Worm (Caenorhabditis elegans) whole organism, L3 larva: ENCODE measurements around the gene rbm-17.
A peak's percentile ranks its signal among the peaks of the same experiment; 100 is the strongest.

Experiments used
- aly-2 ChIP-seq: fragments of 150-350 bp; optimal IDR thresholded peaks from 2 replicates; lab custom pipeline; 2014; ENCODE audit warnings: missing biosample characterization, missing genetic modification characterization
- ama-1 ChIP-seq: fragments of 150-350 bp; optimal IDR thresholded peaks from 2 replicates; lab custom pipeline; 2018
- ceh-28 ChIP-seq: fragments of 150-350 bp; optimal IDR thresholded peaks from 2 replicates; lab custom pipeline; 2014; ENCODE audit warnings: missing biosample characterization, missing genetic modification reagents, missing genetic modification characterization
- ceh-9 ChIP-seq: sonication (generic microtip); optimal IDR thresholded peaks from 2 replicates; lab custom pipeline; 2018; ENCODE audit warnings: missing biosample characterization, missing genetic modification characterization
- egl-5 ChIP-seq: fragments of 150-350 bp; optimal IDR thresholded peaks from 2 replicates; lab custom pipeline; 2017; ENCODE audit warnings: missing biosample characterization, missing genetic modification reagents, missing genetic modification characterization, inconsistent platforms
- elt-1 ChIP-seq: fragments of 150-350 bp; optimal IDR thresholded peaks from 2 replicates; lab custom pipeline; 2014; ENCODE audit warnings: missing biosample characterization, missing genetic modification characterization
- elt-2 ChIP-seq: sonication (generic microtip); optimal IDR thresholded peaks from 2 replicates; lab custom pipeline; 2016; ENCODE audit warnings: missing genetic modification reagents, mild to moderate bottlenecking, missing genetic modification characterization, missing compliant biosample characterization
- elt-3 ChIP-seq, 3 experiments: fragments of 150-350 bp in 1 of 3; sonication (generic microtip) in 2 of 3; optimal IDR thresholded peaks; 2 replicates in 2 of 3; 4 replicates in 1 of 3; lab custom pipeline; 2014 to 2017; ENCODE audit warnings: missing biosample characterization in 3 of 3, missing genetic modification characterization in 3 of 3
- eor-1 ChIP-seq, 2 experiments: fragments of 150-350 bp; optimal IDR thresholded peaks; 2 replicates each; lab custom pipeline; 2014 to 2018; ENCODE audit warnings: missing biosample characterization in 2 of 2, missing genetic modification characterization in 2 of 2
- fkh-10 ChIP-seq: sonication (generic microtip); optimal IDR thresholded peaks from 2 replicates; lab custom pipeline; 2017; ENCODE audit warnings: missing biosample characterization, missing genetic modification reagents, missing genetic modification characterization
- fkh-2 ChIP-seq: fragments of 150-350 bp; optimal IDR thresholded peaks from 2 replicates; lab custom pipeline; 2014; ENCODE audit warnings: missing biosample characterization, missing genetic modification reagents, missing genetic modification characterization
- hmg-11 ChIP-seq: sonication (generic microtip); optimal IDR thresholded peaks from 2 replicates; lab custom pipeline; 2016; ENCODE audit warnings: missing genetic modification characterization, missing compliant biosample characterization
- lin-15B ChIP-seq: fragments of 150-350 bp; optimal IDR thresholded peaks from 2 replicates; lab custom pipeline; 2014; ENCODE audit warnings: missing biosample characterization, missing genetic modification characterization
- lin-39 ChIP-seq: fragments of 150-350 bp; optimal IDR thresholded peaks from 2 replicates; lab custom pipeline; 2018; ENCODE audit warnings: missing biosample characterization, missing genetic modification reagents, missing genetic modification characterization
- lsy-12 ChIP-seq: sonication (generic microtip); optimal IDR thresholded peaks from 2 replicates; lab custom pipeline; 2016; ENCODE audit warnings: mild to moderate bottlenecking, missing genetic modification characterization, missing compliant biosample characterization
- mdl-1 ChIP-seq: fragments of 150-350 bp; optimal IDR thresholded peaks from 2 replicates; lab custom pipeline; 2014; ENCODE audit warnings: missing biosample characterization, missing genetic modification characterization
- nfya-1 ChIP-seq: sonication (generic microtip); optimal IDR thresholded peaks from 2 replicates; lab custom pipeline; 2017; ENCODE audit warnings: missing genetic modification characterization, mild to moderate bottlenecking, missing compliant biosample characterization, antibody characterized with exemption, moderate library complexity; ENCODE audit not compliant: insufficient read depth
- nhr-11 ChIP-seq: fragments of 150-350 bp; optimal IDR thresholded peaks from 2 replicates; lab custom pipeline; 2014; ENCODE audit warnings: missing biosample characterization, missing genetic modification characterization
- nhr-12 ChIP-seq: fragments of 150-350 bp; optimal IDR thresholded peaks from 2 replicates; lab custom pipeline; 2014; ENCODE audit warnings: missing biosample characterization, missing genetic modification characterization
- nhr-25 ChIP-seq: sonication (generic microtip); optimal IDR thresholded peaks from 2 replicates; lab custom pipeline; 2017; ENCODE audit warnings: missing biosample characterization, missing genetic modification characterization
- nhr-67 ChIP-seq: fragments of 150-350 bp; optimal IDR thresholded peaks from 2 replicates; lab custom pipeline; 2014; ENCODE audit warnings: missing biosample characterization, missing genetic modification characterization
- nhr-77 ChIP-seq: fragments of 150-350 bp; optimal IDR thresholded peaks from 2 replicates; lab custom pipeline; 2014; ENCODE audit warnings: missing biosample characterization, missing genetic modification characterization
- pha-4 ChIP-seq: fragments of 150-350 bp; optimal IDR thresholded peaks from 2 replicates; lab custom pipeline; 2014; ENCODE audit warnings: missing biosample characterization, missing genetic modification reagents, missing genetic modification characterization
- skn-1 ChIP-seq: fragments of 150-350 bp; optimal IDR thresholded peaks from 2 replicates; lab custom pipeline; 2014; ENCODE audit warnings: missing biosample characterization, missing genetic modification characterization
- tbx-2 ChIP-seq: sonication (generic microtip); optimal IDR thresholded peaks from 2 replicates; lab custom pipeline; 2016; ENCODE audit warnings: mild to moderate bottlenecking, missing genetic modification characterization, missing compliant biosample characterization
- unc-39 ChIP-seq: sonication (generic microtip); optimal IDR thresholded peaks from 4 replicates; lab custom pipeline; 2017; ENCODE audit warnings: missing biosample characterization, missing genetic modification characterization
- unc-62 ChIP-seq: fragments of 150-350 bp; sonication (generic microtip); optimal IDR thresholded peaks from 4 replicates; lab custom pipeline; 2014; ENCODE audit warnings: missing biosample characterization, missing genetic modification reagents, missing genetic modification characterization
- zag-1 ChIP-seq: fragments of 150-350 bp; optimal IDR thresholded peaks from 2 replicates; lab custom pipeline; 2014; ENCODE audit warnings: missing biosample characterization, missing genetic modification characterization

rbm-17 gene

ce11 chrIV:11646908-11647307, 8.8 kb downstream of the rbm-17 start:
- TF ChIP-seq nhr-77 (tag; lab: Kevin White, UChicago) (no peak), egl-5 (peak; percentile 62)

ce11 chrIV:11649031-11649430, 10.9 kb downstream of the rbm-17 start, which contains the start of gene ZK809.8:
Gene ZK809.8 (minus strand): TSS chrIV:11649064.
- TF ChIP-seq aly-2 (tag; lab: Kevin White, UChicago) (no peak), nfya-1 (tag; lab: Kevin White, UChicago) (peak; percentile 2), lin-15B (no peak), elt-3 (tag; optimal IDR thresholded peaks at IDR 0.05; lab: Kevin White, UChicago) (no peak), unc-62 (GFP tag; lab: Kevin White, UChicago) (no peak), nhr-67 (tag; lab: Kevin White, UChicago) (no peak), nhr-11 (tag; lab: Kevin White, UChicago) (peak; percentile 12), nhr-25 (tag; lab: Kevin White, UChicago) (no peak), elt-1 (no peak), lin-39 (no peak)

ce11 chrIV:11650344-11650743, 12.2 kb downstream of the rbm-17 start:
- TF ChIP-seq fkh-10 (GFP tag; lab: Kevin White, UChicago) (no peak), lsy-12 (tag; lab: Kevin White, UChicago) (no peak), nhr-67 (tag; lab: Kevin White, UChicago) (no peak)

- peak; percentile 16 for TF ChIP-seq pha-4
- TF ChIP-seq lin-15B = no peak
- TF ChIP-seq, all 47 proteins: peak for 1
These were observed 13.9 kb downstream of the rbm-17 start, which contains the start of the genes acl-3 and ndub-6 for ce11 chrIV:11651965-11652453. Gene acl-3 (minus strand): TSS chrIV:11652023. Gene ndub-6 (plus strand): TSS chrIV:11652403.

- TF ChIP-seq zag-1 (no peak), eor-1 (tag; optimal IDR thresholded peaks at IDR 0.05; lab: Kevin White, UChicago) (no peak), ceh-9 (tag; lab: Kevin White, UChicago) (no peak)
These were observed 17.3 kb downstream of the rbm-17 start, which contains the start of gene ent-1 for ce11 chrIV:11655370-11655769. Gene ent-1 (minus strand): TSS chrIV:11655470.

- TF ChIP-seq ama-1 (lab: Kevin White, UChicago) = no peak
- peak; percentile 20 for TF ChIP-seq nfya-1 (tag; lab: Kevin White, UChicago)
- no peak for TF ChIP-seq unc-62 (GFP tag; lab: Kevin White, UChicago)
- peak; percentile 34 for TF ChIP-seq hmg-11
- TF ChIP-seq skn-1 = no peak
- no peak for TF ChIP-seq lin-39
- TF ChIP-seq zag-1 = no peak
These were observed 18.1 kb downstream of the rbm-17 start, which contains the start of gene ZK809.5 for ce11 chrIV:11656144-11656780. Gene ZK809.5 (plus strand): TSS chrIV:11656730.

- no peak for TF ChIP-seq aly-2 (tag; lab: Kevin White, UChicago)
- no peak for TF ChIP-seq tbx-2 (tag; lab: Kevin White, UChicago)
- no peak for TF ChIP-seq nhr-25 (tag; lab: Kevin White, UChicago)
- no peak for TF ChIP-seq elt-1
- TF ChIP-seq ceh-28 = no peak
- no peak for TF ChIP-seq unc-62 (GFP tag; lab: Kevin White, UChicago)
- no peak for TF ChIP-seq nhr-12
- no peak for TF ChIP-seq zag-1
- no peak for TF ChIP-seq fkh-2 (tag; lab: Kevin White, UChicago)
- no peak for TF ChIP-seq mdl-1 (tag; lab: Kevin White, UChicago)
- no peak for TF ChIP-seq lin-15B
- no peak for TF ChIP-seq nfya-1 (tag; lab: Kevin White, UChicago)
- TF ChIP-seq skn-1 = no peak
These were observed 21.7 kb downstream of the rbm-17 start, which contains the start of gene ZK792.1 for ce11 chrIV:11659794-11660312. Gene ZK792.1 (plus strand): TSS chrIV:11659844.

- TF ChIP-seq eor-1 (tag; optimal IDR thresholded peaks at IDR 0.05; lab: Kevin White, UChicago) (no peak), ama-1 (lab: Kevin White, UChicago) (no peak), elt-2 (no peak), pha-4 (no peak), lin-15B (no peak), skn-1 (no peak), unc-39 (tag; lab: Kevin White, UChicago) (no peak)
These were observed 26.9 kb downstream of the rbm-17 start, which contains the start of gene ZK809.9 for ce11 chrIV:11665010-11665409. Gene ZK809.9 (plus strand): TSS chrIV:11665310.
